Worm (Caenorhabditis elegans) whole organism, young adult: ENCODE data around the gene hlh-14.

Source experiments
- F49E8.2 ChIP-seq: sonication (generic microtip); optimal IDR thresholded peaks from 3 replicates; lab custom pipeline; 2017; ENCODE audit warnings: missing genetic modification characterization, mild to moderate bottlenecking, missing compliant biosample characterization, antibody characterized with exemption, moderate library complexity; ENCODE audit not compliant: insufficient read depth
- ceh-79 ChIP-seq: sonication (generic microtip); optimal IDR thresholded peaks from 2 replicates; lab custom pipeline; 2017; ENCODE audit warnings: mild to moderate bottlenecking, missing genetic modification characterization, missing compliant biosample characterization
- die-1 ChIP-seq: sonication (generic microtip); optimal IDR thresholded peaks from 2 replicates; lab custom pipeline; 2016; ENCODE audit warnings: missing genotype, mild to moderate bottlenecking, missing genetic modification characterization, missing compliant biosample characterization
- efl-1 ChIP-seq: fragments of 150-350 bp; optimal IDR thresholded peaks from 2 replicates; lab custom pipeline; 2014; ENCODE audit warnings: missing biosample characterization, missing genetic modification reagents, missing genetic modification characterization
- hmg-1.2 ChIP-seq: fragments of 200-800 bp; sonication (Bioruptor generic); IDR thresholded peaks from 2 replicates; pipeline ENCODE4 v1.3.6; 2022; ENCODE audit warnings: missing genetic modification reagents, missing genetic modification characterization, missing compliant biosample characterization
- lin-54 ChIP-seq: fragments of 200-800 bp; sonication (Bioruptor generic); optimal IDR thresholded peaks from 2 replicates; lab custom pipeline; 2018; ENCODE audit warnings: mild to moderate bottlenecking, missing genetic modification characterization, missing compliant biosample characterization
- nfyb-1 ChIP-seq: fragments of 200-800 bp; sonication (Bioruptor generic); IDR thresholded peaks from 2 replicates; pipeline ENCODE4 v1.3.6; 2022; ENCODE audit warnings: missing genetic modification reagents, missing genetic modification characterization, missing compliant biosample characterization

ce11 chrII:5748395-5748794 is 9.7 kb upstream of the hlh-14 start:
- TF ChIP-seq efl-1 (GFP tag; lab: Kevin White, UChicago) (no peak), F49E8.2 (tag; lab: Kevin White, UChicago) (no peak), nfyb-1 (GFP tag; lab: Robert Waterston, UW) (no peak), die-1 (tag; lab: Kevin White, UChicago) (no peak), ceh-79 (tag; lab: Kevin White, UChicago) (no peak), lin-54 (GFP tag; lab: Kevin White, UChicago) (no peak), hmg-1.2 (GFP tag; lab: Robert Waterston, UW) (no peak)
